Worm (Caenorhabditis elegans): ENCODE measurements around the gene faah-4.

Gene faah-4

DNA sequence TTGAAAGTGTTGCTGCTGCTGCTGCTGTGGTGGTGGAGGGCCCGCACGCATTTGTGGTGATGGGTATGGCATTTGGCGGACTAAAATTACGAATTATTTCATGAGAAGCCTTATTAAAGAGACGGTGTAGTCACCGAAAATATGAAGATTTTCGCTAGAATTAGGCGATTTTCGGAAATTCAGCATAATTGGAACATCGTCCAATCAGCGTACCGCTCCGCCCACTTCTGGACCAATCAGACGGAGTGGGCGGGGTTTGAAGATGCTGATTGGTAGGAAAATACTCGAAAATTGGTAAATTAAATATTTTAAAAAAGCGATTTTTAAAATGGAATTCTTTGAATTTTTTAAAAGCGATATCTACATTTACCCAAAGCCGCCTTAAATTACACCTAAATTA, 43.6 kb downstream of the faah-4 start:
- no peak for TF ChIP-seq dao-5 (tag; optimal IDR thresholded peaks at IDR 0.05)
- TF ChIP-seq him-1 (tag; optimal IDR thresholded peaks at IDR 0.05) = no peak
- TF ChIP-seq W03F9.2 (tag; optimal IDR thresholded peaks at IDR 0.05) = no peak

DNA sequence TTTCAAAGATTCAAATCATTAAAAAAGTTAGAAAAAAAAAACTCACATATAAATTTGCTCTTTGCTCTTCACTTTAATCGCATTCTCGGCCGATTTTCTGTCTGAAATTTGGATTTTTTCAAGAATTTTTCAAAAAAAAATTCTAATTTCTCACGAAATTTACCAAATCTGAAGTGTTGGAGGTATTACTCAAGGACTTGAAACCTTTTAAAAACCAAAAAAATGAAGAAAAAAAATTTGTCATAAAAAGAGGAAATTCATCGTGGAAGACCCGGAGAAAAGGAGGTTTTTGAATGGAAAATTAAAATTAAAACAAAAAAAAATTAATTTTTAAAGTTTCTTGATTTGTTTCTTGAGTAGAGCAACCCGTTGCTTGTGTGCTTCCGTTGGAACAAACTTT, 47.5 kb downstream of the faah-4 start, which contains the start of gene Y56A3A.2:
Gene Y56A3A.2 (minus strand): TSS at position 101 of the 400 bp plus-strand sequence.
- TF ChIP-seq him-1 (tag; optimal IDR thresholded peaks at IDR 0.05) (no peak), dao-5 (tag; optimal IDR thresholded peaks at IDR 0.05) (no peak), W03F9.2 (tag; optimal IDR thresholded peaks at IDR 0.05) (no peak)

- no peak for TF ChIP-seq W03F9.2 (tag; optimal IDR thresholded peaks at IDR 0.05)
- TF ChIP-seq dao-5 (tag; optimal IDR thresholded peaks at IDR 0.05) = no peak
- TF ChIP-seq him-1 (tag; optimal IDR thresholded peaks at IDR 0.05) = no peak
Measured at ce11 chrIII:11861123-11861522, 48.6 kb downstream of the faah-4 start.

DNA sequence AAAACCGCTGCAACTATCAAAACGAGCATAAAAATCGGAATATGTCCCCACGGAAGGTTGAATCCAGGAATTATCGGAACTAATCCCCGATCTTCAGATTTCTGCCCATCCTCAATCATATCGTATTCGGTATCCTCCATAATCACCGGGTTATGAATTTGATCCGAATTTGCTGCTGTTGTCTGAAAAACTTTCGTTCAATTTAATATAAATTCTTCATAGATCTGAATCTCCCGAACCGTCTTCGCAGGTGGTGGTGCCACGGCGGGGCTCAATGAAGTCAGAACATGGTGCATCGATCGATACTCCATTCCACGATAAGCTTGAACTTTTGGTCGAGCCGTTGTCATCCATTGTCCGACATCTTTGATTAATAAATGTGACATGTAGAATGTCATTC, 52.8 kb downstream of the faah-4 start:
- no peak for TF ChIP-seq dao-5 (tag; optimal IDR thresholded peaks at IDR 0.05)
- no peak for TF ChIP-seq W03F9.2 (tag; optimal IDR thresholded peaks at IDR 0.05)
- TF ChIP-seq him-1 (tag; optimal IDR thresholded peaks at IDR 0.05) = no peak

DNA sequence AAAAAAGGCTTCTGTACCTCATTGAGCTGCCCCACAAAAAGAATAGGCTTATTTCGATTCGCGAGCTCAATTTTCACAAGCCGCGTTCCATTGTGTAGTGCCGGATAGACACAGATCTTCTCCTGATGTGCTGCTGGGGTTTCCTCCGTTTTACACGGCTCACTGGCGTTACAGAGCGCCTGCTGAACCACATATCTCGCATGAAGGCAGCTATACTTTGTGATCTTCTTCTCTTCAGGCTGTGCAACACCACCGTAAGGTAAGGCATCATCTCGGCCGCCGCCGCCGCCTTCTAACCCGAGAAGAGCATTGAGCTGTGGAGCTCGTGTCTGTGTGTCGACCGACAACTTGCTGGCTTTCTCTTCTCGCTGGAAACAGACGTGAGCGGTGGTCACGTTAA, 56.1 kb downstream of the faah-4 start:
- TF ChIP-seq him-1 (tag; optimal IDR thresholded peaks at IDR 0.05) (no peak), dao-5 (tag; optimal IDR thresholded peaks at IDR 0.05) (no peak), W03F9.2 (tag; optimal IDR thresholded peaks at IDR 0.05) (no peak)

DNA sequence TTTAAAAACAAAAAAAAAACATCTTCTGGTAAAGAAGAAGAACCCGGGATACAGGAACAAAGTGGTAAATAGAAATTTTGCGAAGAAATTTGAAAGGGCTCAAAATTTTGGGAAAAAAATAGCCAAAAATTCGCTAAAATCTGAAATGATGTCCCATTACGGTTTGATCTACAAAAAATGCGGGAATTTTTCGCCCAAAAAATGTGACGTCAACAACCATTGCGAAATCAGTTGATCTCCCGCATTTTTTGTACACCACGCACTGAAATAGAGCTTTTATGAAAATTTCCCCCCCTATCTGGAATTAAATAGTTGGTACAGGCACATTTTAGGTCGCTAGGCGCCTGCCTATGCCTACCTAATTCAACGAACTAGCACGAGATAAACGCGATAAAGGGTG, 60.1 kb downstream of the faah-4 start:
- TF ChIP-seq dao-5 (tag; optimal IDR thresholded peaks at IDR 0.05) (no peak), him-1 (tag; optimal IDR thresholded peaks at IDR 0.05) (no peak), W03F9.2 (tag; optimal IDR thresholded peaks at IDR 0.05) (no peak)

Data from whole organism, L4/young adult.